Fruit fly (Drosophila melanogaster) Kc167 (cell line): ENCODE results near the gene CG12483.

Experiments
- Myc ChIP-seq: fragments of >200 bp; optimal IDR thresholded peaks from 2 replicates; lab custom pipeline; 2017; ENCODE audit warnings: missing external identifiers
- Sin3A ChIP-seq: fragments of >200 bp; optimal IDR thresholded peaks from 2 replicates; lab custom pipeline; 2018; ENCODE audit warnings: missing external identifiers
- h ChIP-seq: fragments of >200 bp; optimal IDR thresholded peaks from 3 replicates; lab custom pipeline; 2018; ENCODE audit warnings: missing external identifiers
- insv ChIP-seq: fragments of >200 bp; optimal IDR thresholded peaks from 3 replicates; lab custom pipeline; 2018; ENCODE audit warnings: missing external identifiers
- psq ChIP-seq: fragments of >200 bp; optimal IDR thresholded peaks from 2 replicates; lab custom pipeline; 2017; ENCODE audit warnings: missing external identifiers
- ttk ChIP-seq: sonication (Bioruptor generic); optimal IDR thresholded peaks from 2 replicates; lab custom pipeline; 2017; ENCODE audit warnings: missing external identifiers

Gene CG12483

DNA sequence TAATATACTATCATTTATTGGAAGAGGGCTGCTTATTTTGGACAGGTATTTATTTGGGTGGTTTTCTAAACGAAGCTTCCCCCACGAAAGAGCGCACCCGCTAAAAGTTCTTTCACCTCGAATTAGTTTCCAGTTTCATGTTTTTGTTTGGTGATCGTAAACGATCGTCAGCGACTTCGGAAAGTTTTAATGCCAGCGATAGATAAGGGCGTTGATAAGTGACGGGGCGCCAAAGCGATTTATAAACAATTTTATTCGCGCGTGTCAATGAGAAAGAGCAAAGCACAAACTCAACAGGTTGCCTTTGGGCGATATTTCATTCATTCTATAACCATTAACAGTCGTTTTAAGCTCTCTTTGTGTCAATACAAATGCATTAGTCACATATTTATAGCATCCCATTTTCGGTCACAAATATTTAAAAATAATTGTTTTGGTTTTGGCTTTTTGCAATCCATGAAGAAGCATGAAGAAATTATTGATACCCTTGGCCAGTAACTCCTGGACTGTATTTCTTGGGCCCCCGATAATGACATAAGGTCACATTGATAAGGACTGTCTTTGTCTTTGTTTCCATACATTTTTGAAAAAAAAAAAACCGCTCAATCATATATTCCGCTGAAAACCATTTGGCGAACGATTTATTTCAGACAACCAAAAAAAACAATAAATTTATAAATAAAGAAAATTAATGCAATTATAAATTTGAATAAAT, 2.6 kb downstream of the CG12483 start:
- TF ChIP-seq Myc (lab: Kevin White, UChicago) (no peak), insv (lab: Kevin White, UChicago) (no peak), psq (lab: Kevin White, UChicago) (no peak), h (lab: Kevin White, UChicago) (no peak)

DNA sequence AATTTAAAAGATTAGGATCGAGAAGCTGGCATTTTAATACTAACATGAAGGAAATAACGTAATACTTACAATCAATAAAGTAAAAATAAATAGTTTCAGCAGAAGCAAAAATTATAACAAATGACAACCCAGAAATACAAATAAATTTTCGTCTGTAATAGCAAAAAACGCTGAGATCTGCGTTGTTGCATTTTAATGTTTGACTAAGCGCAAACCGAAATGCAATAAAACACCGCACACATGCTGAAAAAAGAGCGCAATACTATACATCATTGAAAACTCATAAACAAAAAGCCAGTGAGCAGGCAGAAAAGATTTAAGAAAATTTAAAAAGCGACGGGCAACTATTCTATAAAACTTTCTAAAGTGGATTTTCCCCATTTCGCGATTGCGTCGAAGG, 3.3 kb downstream of the CG12483 start:
- TF ChIP-seq ttk (lab: Kevin White, UChicago) (no peak), h (lab: Kevin White, UChicago) (no peak), Sin3A (lab: Kevin White, UChicago) (no peak), psq (lab: Kevin White, UChicago) (no peak), insv (lab: Kevin White, UChicago) (no peak), Myc (lab: Kevin White, UChicago) (no peak)

DNA sequence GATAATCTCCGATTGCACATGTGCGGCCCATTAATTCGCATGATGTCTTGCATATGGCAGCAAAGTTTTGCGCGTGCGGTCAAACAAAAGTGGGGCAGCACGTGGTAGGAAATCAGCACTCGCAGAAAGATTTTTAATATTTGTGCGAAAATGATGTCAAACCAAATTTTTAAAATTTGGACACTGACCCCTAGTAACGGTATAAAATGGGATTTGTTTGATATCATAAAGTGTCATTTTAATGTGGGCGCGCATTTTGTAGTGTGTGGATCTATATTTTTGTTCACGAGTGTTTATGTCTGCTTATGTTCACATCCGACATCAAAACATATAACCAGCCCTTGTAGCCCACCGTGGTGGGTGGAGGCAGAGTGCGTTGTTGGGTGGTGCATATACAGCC, 4.1 kb downstream of the CG12483 start:
- TF ChIP-seq h (lab: Kevin White, UChicago) (no peak), psq (lab: Kevin White, UChicago) (no peak), ttk (lab: Kevin White, UChicago) (no peak), Sin3A (lab: Kevin White, UChicago) (no peak), Myc (lab: Kevin White, UChicago) (no peak), insv (lab: Kevin White, UChicago) (no peak)

DNA sequence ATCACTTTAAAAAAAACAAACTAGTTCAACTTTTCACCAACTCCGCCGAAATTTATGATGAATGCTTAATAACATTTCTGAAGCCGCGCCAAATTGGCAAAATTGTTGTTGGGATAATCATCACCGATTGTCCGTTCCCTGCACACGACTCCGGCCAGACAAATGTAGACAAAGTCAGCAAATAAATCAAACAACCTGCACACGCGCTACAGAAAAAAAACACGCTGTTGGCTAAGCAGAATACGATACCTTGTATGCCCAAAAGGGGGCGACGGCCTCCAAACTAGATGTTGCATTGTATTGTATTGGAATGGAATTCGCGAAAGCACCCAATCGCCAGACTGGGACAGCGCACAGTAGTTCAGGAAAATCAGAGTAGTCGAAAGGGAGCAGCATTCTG, 4.6 kb downstream of the CG12483 start:
- TF ChIP-seq Myc (lab: Kevin White, UChicago): no peak

DNA sequence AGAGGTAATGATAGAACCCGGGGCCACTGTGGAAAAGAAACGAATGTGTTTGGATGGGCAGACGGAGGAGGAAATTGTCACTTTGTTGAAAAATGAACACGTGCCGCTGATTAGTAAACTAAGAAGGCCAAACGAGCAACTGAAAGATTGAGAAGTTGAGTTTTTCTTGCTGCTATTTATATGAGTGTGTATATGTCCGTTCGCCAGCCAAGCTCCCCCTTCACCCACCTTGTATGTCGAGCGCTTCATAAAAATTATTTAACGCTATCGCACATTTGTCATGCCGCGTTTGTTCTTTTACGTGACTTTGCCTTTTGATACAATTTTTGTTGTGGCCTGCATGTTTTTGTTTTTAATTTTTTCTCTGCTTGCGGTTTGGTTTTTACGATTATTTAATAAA, 6.2 kb downstream of the CG12483 start:
- TF ChIP-seq Sin3A (lab: Kevin White, UChicago) (no peak), h (lab: Kevin White, UChicago) (no peak), ttk (lab: Kevin White, UChicago) (no peak), psq (lab: Kevin White, UChicago) (no peak), insv (lab: Kevin White, UChicago) (no peak), Myc (lab: Kevin White, UChicago) (no peak)

DNA sequence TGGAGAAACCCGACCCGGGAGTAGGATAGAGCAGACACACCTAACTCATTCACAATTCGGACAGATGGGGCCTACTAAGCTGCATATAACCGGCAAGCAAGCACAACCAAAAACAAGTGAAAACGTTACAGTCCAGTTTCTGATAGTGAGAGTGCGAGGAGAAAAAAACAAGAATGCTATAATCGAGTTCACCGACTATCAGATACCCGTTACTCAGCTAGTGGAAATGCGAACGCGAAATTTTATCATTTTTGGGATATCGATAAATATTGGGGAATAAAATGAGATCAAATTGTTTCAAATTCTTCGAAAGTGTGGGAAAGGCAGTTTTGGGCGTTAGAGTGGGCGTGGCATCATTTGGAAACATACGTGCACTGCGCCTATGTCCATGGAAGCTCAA, 7.3 kb downstream of the CG12483 start:
- TF ChIP-seq insv (lab: Kevin White, UChicago) (no peak), Sin3A (lab: Kevin White, UChicago) (no peak), h (lab: Kevin White, UChicago) (no peak), ttk (lab: Kevin White, UChicago) (no peak), Myc (lab: Kevin White, UChicago) (no peak), psq (lab: Kevin White, UChicago) (no peak)

DNA sequence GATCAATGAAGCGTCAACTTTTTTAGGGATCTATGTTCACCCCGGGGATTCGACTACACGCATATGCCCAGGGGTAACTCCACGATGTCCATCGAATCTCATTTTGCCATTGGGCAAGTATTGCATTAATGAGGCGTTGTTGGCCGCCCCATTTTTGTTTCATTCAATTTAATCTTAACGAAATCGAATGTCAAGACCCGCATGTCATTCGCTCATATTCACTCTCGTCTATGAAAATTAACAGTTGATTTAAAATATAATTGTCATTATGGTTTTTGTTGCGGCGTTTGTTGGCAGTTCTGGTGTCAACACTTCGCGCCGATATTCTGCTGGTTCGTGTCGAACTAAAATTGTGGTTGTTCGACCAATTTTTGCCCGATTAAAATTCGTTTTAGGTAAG, 11.2 kb downstream of the CG12483 start:
- TF ChIP-seq insv (lab: Kevin White, UChicago): no peak
- no peak for TF ChIP-seq h (lab: Kevin White, UChicago)
- no peak for TF ChIP-seq psq (lab: Kevin White, UChicago)

DNA sequence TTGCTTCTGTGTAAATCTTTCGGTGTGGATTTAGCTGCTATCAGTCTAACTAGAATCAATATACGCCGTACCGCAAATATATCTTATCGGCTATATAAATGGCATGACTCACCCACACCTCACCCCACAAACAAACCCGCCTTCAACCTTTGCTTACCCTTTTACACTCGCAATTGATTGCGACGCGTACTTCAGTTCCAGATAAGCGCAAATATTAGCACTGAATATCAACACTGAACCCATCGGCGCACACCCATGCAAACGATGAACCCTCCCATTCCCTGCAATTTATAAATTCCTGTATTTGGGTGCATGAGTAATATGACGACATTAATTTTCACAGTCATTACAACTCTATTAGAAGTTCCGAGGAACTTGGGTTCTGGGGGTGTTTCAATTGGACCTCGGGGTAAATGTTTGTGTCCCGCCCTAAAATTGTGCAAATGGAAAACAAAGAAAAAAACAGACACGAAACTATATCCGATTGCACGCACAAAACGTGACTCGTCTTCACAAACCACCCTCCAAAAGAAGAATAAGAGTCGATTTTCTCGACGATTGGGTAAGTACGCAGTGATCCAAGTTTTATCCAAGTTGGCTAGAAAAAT, 12.9 kb downstream of the CG12483 start:
- no peak for TF ChIP-seq insv (lab: Kevin White, UChicago)
- no peak for TF ChIP-seq ttk (lab: Kevin White, UChicago)
- no peak for TF ChIP-seq psq (lab: Kevin White, UChicago)
- no peak for TF ChIP-seq Sin3A (lab: Kevin White, UChicago)
- TF ChIP-seq Myc (lab: Kevin White, UChicago): no peak
- TF ChIP-seq h (lab: Kevin White, UChicago): no peak

DNA sequence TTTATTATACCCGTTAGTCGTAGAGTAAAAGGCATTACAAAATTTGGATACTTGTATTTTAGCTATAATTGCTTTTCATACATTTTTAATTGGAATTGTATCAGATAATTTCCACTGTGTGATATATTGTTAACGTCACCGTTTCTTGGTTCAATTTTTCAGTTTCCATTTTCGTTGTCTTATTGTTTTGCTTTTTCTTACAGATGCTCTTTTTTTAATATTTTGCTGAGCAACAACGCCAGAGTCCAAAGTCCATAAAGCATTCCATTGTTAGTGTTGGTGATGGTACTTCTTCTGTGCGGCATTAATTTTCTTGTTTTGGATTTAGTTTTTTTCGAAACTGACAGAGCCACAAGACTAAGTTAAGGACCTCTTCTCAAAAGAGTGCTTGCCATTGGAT, 15.2 kb downstream of the CG12483 start:
- TF ChIP-seq Sin3A (lab: Kevin White, UChicago) (no peak), psq (lab: Kevin White, UChicago) (no peak), ttk (lab: Kevin White, UChicago) (no peak), insv (lab: Kevin White, UChicago) (no peak), Myc (lab: Kevin White, UChicago) (no peak)

DNA sequence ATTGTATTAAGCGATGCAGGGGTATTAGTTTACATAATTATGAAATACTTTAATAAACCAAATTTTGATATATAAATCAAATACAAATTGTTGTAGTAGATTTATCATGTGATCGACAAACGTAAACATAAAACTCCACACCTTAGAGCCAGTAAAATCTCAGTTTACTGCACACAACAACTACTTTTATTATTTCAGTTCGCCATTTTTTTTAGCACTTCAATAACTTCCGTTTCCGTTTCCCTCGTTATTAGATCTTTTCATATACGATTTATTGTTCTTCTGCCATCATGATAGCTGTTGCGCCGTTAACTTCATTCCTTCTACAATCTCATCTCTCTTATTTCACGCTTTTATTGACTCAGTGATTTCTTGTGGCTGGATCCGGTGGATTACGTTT, 22.9 kb downstream of the CG12483 start, which contains the start of gene CG13405:
TSS of gene CG13405 (minus strand) at position 101 of the 400 bp plus-strand sequence.
- TF ChIP-seq Sin3A (lab: Kevin White, UChicago): no peak
- TF ChIP-seq Myc (lab: Kevin White, UChicago): no peak
- TF ChIP-seq psq (lab: Kevin White, UChicago): no peak
- no peak for TF ChIP-seq insv (lab: Kevin White, UChicago)
- TF ChIP-seq h (lab: Kevin White, UChicago): no peak
- no peak for TF ChIP-seq ttk (lab: Kevin White, UChicago)

DNA sequence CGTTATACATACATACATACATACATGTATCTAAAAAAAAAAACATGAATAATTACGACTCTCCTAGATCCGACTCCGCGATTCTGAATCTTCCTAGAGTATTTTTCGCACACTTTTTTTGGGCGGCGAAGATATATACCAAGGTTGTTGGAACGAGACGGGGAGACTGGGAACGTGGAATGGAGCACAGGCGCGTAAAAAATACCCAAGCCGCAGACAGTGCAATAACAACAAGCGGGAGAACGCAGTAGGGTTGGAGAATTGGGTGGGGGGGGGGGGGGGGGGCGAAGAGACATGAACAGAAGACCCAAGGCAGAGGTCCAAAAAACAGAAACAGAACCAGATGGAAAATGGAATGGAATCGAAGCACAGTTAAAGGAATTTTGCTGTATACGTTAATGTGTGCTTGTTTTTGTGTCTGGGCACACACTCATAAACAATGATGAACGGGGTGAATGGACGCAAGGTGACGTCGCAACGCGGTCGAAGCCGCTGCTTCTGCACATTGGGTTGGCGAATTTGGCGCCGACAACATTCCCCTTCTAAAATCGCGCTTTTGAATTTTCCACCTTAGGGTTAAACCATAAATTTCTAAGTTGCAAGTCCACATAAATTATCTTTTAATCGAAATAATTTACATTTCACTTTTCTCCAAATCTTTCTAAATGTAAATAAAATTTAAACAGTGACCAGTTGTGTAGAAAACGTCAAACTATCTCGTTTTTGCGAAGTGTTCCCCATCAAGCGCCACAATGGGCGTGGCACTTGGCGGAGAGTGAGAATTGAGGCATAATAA, 24.6 kb downstream of the CG12483 start:
- no peak for TF ChIP-seq Sin3A (lab: Kevin White, UChicago)

DNA sequence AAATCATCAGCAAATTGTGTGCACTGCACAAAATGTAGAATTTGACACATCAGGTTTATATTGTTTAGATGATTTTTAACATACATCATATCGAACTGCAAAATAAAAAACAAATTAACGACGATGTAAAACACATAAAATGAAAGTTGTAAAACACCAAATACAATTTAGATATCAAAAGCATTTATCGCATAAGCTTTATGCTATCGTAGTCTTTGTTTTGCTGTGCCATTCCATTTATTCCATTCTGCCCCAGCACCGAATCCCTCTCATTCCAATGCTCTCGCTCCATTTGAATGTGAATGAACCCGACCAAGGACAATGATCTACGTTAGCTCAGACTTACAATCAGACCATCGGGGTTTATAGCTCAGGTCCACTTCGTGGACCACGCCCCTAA, 26.9 kb downstream of the CG12483 start:
- TF ChIP-seq insv (lab: Kevin White, UChicago) (no peak), psq (lab: Kevin White, UChicago) (no peak), Myc (lab: Kevin White, UChicago) (no peak), h (lab: Kevin White, UChicago) (no peak), ttk (lab: Kevin White, UChicago) (no peak), Sin3A (lab: Kevin White, UChicago) (no peak)
